ENCODE assay signal across 3 fruit fly cellular contexts in the genomic region with DNA sequence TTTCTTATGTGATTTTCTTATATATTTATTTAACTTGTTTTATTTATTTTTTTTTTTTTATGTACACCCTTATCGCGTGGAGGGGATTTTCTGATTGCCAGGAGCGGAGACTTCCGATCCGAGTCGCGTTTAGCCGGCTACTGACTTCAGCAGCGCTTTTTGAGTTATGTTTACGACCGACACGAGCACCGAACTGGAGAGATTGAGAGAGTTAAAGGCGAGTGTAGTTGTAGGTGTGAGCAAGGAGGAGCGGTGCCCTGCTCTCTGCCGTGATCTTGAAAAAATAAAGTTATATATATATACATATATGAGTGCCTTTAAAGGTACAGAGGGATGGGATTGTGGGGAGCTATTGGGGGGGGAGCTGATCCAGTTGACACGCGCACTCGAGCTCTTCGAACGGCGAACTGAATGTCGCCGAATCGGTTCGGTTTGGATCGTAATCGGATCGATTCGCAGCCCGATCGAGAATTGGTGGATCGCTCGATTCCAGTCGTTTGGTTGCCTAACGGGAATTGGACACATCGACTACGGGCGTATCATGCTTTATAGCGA.
A peak's percentile ranks its signal among the peaks of the same experiment; 100 is the strongest.
TF ChIP-seq lines count a peak whose summit lies in the region.

Gene rost (minus strand): TSS at position 503 of the 555 bp plus-strand sequence.

TF ChIP-seq in whole organism, embryonic, 481 proteins besides CTCF, POLR2A, EP300 and RAD21 (continued from another document):
- TF ChIP-seq CG8281 (tag; optimal IDR thresholded peaks at IDR 0.05; lab: Kevin White, UChicago) (no peak), ab (GFP tag; optimal IDR thresholded peaks at IDR 0.05; lab: Kevin White, UChicago) (no peak), CG2199 (GFP tag; IDR thresholded peaks at IDR 0.05; lab: Robert Waterston, UW) (0 out of 3 replicates have a peak, but pooled peaks have one; percentile 22), CG10543 (GFP tag; optimal IDR thresholded peaks at IDR 0.05; lab: Kevin White, UChicago) (peak; percentile 75), CG13894 (tag; optimal IDR thresholded peaks at IDR 0.05; lab: Kevin White, UChicago) (peak; percentile 46), sug (tag; optimal IDR thresholded peaks at IDR 0.05; lab: Kevin White, UChicago) (peak; percentile 86), cwo (GFP tag; optimal IDR thresholded peaks at IDR 0.05; lab: Kevin White, UChicago) (peak; percentile 40), Trl (optimal IDR thresholded peaks at IDR 0.05; lab: Kevin White, UChicago) (peak; percentile 11 to 57), Trl (GFP tag; optimal IDR thresholded peaks at IDR 0.05; lab: Kevin White, UChicago) (no peak), CG15479 (GFP tag; optimal IDR thresholded peaks at IDR 0.05; lab: Kevin White, UChicago) (no peak), CG2116 (GFP tag; optimal IDR thresholded peaks at IDR 0.05; lab: Kevin White, UChicago) (no peak), CG10565 (GFP tag; optimal IDR thresholded peaks at IDR 0.05; lab: Kevin White, UChicago) (no peak), pzg (GFP tag; optimal IDR thresholded peaks at IDR 0.05; lab: Kevin White, UChicago) (no peak), sd (tag; optimal IDR thresholded peaks at IDR 0.05; lab: Kevin White, UChicago) (peak; percentile 3), CG12769 (tag; optimal IDR thresholded peaks at IDR 0.05; lab: Kevin White, UChicago) (peak; percentile 94), CG5180 (GFP tag; optimal IDR thresholded peaks at IDR 0.05; lab: Kevin White, UChicago) (peak; percentile 77), CG34376 (GFP tag; optimal IDR thresholded peaks at IDR 0.05; lab: Kevin White, UChicago) (peak; percentile 86), CG18599 (GFP tag; optimal IDR thresholded peaks at IDR 0.05; lab: Kevin White, UChicago) (peak; percentile 49)

TF ChIP-seq in whole organism, prepupa, 60 proteins besides CTCF, POLR2A, EP300 and RAD21 (continued from another document):
- TF ChIP-seq spab (GFP tag; optimal IDR thresholded peaks at IDR 0.05; lab: Kevin White, UChicago) (peak; percentile 40), CG1621 (tag; optimal IDR thresholded peaks at IDR 0.05; lab: Kevin White, UChicago) (peak; percentile 45)

TF ChIP-seq in whole organism, wandering third instar larva, 38 proteins besides CTCF, POLR2A, EP300 and RAD21 (continued from another document):
- TF ChIP-seq Dfd (GFP tag; optimal IDR thresholded peaks at IDR 0.05; lab: Kevin White, UChicago) (no peak), dmrt93B (GFP tag; optimal IDR thresholded peaks at IDR 0.05; lab: Kevin White, UChicago) (no peak), Sp1 (GFP tag; optimal IDR thresholded peaks at IDR 0.05; lab: Kevin White, UChicago) (peak; percentile 32), ey (GFP tag; optimal IDR thresholded peaks at IDR 0.05; lab: Kevin White, UChicago) (no peak), CrebA (GFP tag; optimal IDR thresholded peaks at IDR 0.05; lab: Kevin White, UChicago; ENCODE audit: borderline replicate concordance) (peak; percentile 56), GATAd (GFP tag; optimal IDR thresholded peaks at IDR 0.05; lab: Kevin White, UChicago) (no peak), N (GFP tag; optimal IDR thresholded peaks at IDR 0.05; lab: Kevin White, UChicago) (no peak), usp (GFP tag; optimal IDR thresholded peaks at IDR 0.05; lab: Kevin White, UChicago) (no peak), Jra (GFP tag; optimal IDR thresholded peaks at IDR 0.05; lab: Kevin White, UChicago) (no peak)
